Fruit fly (Drosophila melanogaster): ENCODE results near the gene CG1116.
A peak's percentile ranks its signal among the peaks of the same experiment; 100 is the strongest.

CG1116 gene

DNA sequence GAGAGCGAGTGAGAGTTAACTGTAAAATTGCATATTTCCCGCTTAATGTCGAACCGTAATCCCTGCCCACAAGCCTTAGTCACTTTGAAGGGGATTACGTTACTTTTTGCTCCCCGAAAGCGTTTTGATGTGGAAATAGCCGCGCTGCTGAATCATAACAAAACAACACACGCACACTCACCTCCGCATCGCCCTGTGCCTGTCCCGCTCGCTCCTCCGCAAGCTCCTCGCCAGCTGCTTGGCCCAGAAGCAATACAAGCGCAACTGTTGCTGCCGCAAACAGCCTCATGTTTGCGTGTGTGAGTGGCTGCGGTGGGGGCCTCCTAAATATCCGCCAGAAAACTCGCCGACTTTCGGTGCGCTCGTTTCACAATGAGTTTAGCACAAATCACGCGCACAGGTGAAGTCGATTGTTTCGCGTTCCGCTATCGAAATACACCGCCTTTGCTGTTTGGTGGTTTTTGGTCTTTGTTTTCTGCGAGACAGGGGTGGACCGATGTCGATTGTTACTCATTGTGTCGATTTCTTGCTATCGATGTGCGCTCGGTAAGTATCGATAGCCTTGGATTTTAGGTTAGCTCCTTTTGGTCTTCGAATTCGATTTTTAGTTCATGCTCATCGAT lies 31.9 kb downstream of the CG1116 start, which contains the start of gene CtsF (continued):
- TF ChIP-seq cato (GFP tag; optimal IDR thresholded peaks at IDR 0.05; ENCODE audit: borderline replicate concordance) = no peak
- TF ChIP-seq CG6272 (GFP tag; IDR thresholded peaks at IDR 0.05) = no peak
- no peak for TF ChIP-seq H2.0 (GFP tag; IDR thresholded peaks at IDR 0.05)
- 0 out of 2 replicates have a peak, but pooled peaks have one; percentile 45 for TF ChIP-seq vvl (GFP tag; IDR thresholded peaks at IDR 0.05)
- no peak for TF ChIP-seq repo (GFP tag; optimal IDR thresholded peaks at IDR 0.05)
- TF ChIP-seq PHDP (tag; optimal IDR thresholded peaks at IDR 0.05) = no peak
- no peak for TF ChIP-seq Tbp (GFP tag; optimal IDR thresholded peaks at IDR 0.05)
- no peak for TF ChIP-seq B-H2 (GFP tag; optimal IDR thresholded peaks at IDR 0.05)
- no peak for TF ChIP-seq Side (GFP tag; optimal IDR thresholded peaks at IDR 0.05)
- TF ChIP-seq CG10959 (GFP tag; IDR thresholded peaks at IDR 0.05) = no peak
- TF ChIP-seq CG18599 (GFP tag; optimal IDR thresholded peaks at IDR 0.05) = peak; percentile 55
- TF ChIP-seq CG1024 (GFP tag; IDR thresholded peaks at IDR 0.05) = no peak
- peak; percentile 30 for TF ChIP-seq tap (tag; optimal IDR thresholded peaks at IDR 0.05)
- peak; percentile 43; the same call in 1 of the 2 replicates for TF ChIP-seq Atf6 (GFP tag; IDR thresholded peaks at IDR 0.05)
- TF ChIP-seq CG6175 (GFP tag; IDR thresholded peaks at IDR 0.05) = peak; percentile 75; the same call in 1 of the 3 replicates
- no peak for TF ChIP-seq CG17612 (GFP tag; IDR thresholded peaks at IDR 0.05)
- no peak for TF ChIP-seq dan (GFP tag; IDR thresholded peaks at IDR 0.05)
- no peak for TF ChIP-seq Lim3 (GFP tag; IDR thresholded peaks at IDR 0.05)
- TF ChIP-seq Dek (tag; optimal IDR thresholded peaks at IDR 0.05) = no peak
- TF ChIP-seq inv (GFP tag; IDR thresholded peaks at IDR 0.05; ENCODE audit: partially characterized antibody) = peak; percentile 98
- TF ChIP-seq CG6765 (GFP tag; optimal IDR thresholded peaks at IDR 0.05) = peak; percentile 7
- no peak for TF ChIP-seq h (optimal IDR thresholded peaks at IDR 0.05)
- peak; percentile 71 for TF ChIP-seq D (optimal IDR thresholded peaks at IDR 0.05)
- TF ChIP-seq D (GFP tag; optimal IDR thresholded peaks at IDR 0.05) = no peak
- no peak for TF ChIP-seq CG30431 (GFP tag; optimal IDR thresholded peaks at IDR 0.05)
- peak; percentile 28 for TF ChIP-seq CG11398 (GFP tag; optimal IDR thresholded peaks at IDR 0.05)
- TF ChIP-seq Dll (GFP tag; IDR thresholded peaks at IDR 0.05; ENCODE audit: partially characterized antibody) = peak; percentile 98
- TF ChIP-seq CG1792 (GFP tag; optimal IDR thresholded peaks at IDR 0.05) = peak; percentile 12
- no peak for TF ChIP-seq GATAe (GFP tag; conservative IDR thresholded peaks at IDR 0.05)
- peak; percentile 0 for TF ChIP-seq p53 (GFP tag; optimal IDR thresholded peaks at IDR 0.05)
- peak; percentile 93 for TF ChIP-seq CG8478 (optimal IDR thresholded peaks at IDR 0.05)
- no peak for TF ChIP-seq CG12071 (GFP tag; optimal IDR thresholded peaks at IDR 0.05)
- 0 out of 3 replicates have a peak, but pooled peaks have one; percentile 17 for TF ChIP-seq Mrtf (GFP tag; IDR thresholded peaks at IDR 0.05)
- no peak for TF ChIP-seq fu2 (GFP tag; optimal IDR thresholded peaks at IDR 0.05)
- TF ChIP-seq Gsc (GFP tag; IDR thresholded peaks at IDR 0.05) = no peak
- TF ChIP-seq pfk (GFP tag; optimal IDR thresholded peaks at IDR 0.05) = no peak
- TF ChIP-seq Xrp1 (GFP tag; IDR thresholded peaks at IDR 0.05) = no peak
- peak; percentile 32 for TF ChIP-seq CG4282 (GFP tag; optimal IDR thresholded peaks at IDR 0.05)
- peak; percentile 99 for TF ChIP-seq CG13287 (GFP tag; IDR thresholded peaks at IDR 0.05; ENCODE audit: partially characterized antibody)
- no peak for TF ChIP-seq btn (GFP tag; optimal IDR thresholded peaks at IDR 0.05)
- peak; percentile 48 for TF ChIP-seq Hand (GFP tag; optimal IDR thresholded peaks at IDR 0.05)
- TF ChIP-seq CG7928 (GFP tag; optimal IDR thresholded peaks at IDR 0.05) = no peak
- no peak for TF ChIP-seq Optix (GFP tag; IDR thresholded peaks at IDR 0.05)
- peak; percentile 62 for TF ChIP-seq CG10321 (GFP tag; IDR thresholded peaks at IDR 0.05)
- TF ChIP-seq Jarid2 (GFP tag; optimal IDR thresholded peaks at IDR 0.05) = peak; percentile 61
- no peak for TF ChIP-seq tll (GFP tag; optimal IDR thresholded peaks at IDR 0.05)
- TF ChIP-seq eyg (GFP tag; optimal IDR thresholded peaks at IDR 0.05) = no peak
- TF ChIP-seq CG43689 (GFP tag; IDR thresholded peaks at IDR 0.05) = no peak
- TF ChIP-seq CG14014 (GFP tag; IDR thresholded peaks at IDR 0.05) = no peak
- TF ChIP-seq dpn (GFP tag; optimal IDR thresholded peaks at IDR 0.05) = peak; percentile 20 to 25
- no peak for TF ChIP-seq ab (GFP tag; optimal IDR thresholded peaks at IDR 0.05)
- TF ChIP-seq MTF-1 (GFP tag; optimal IDR thresholded peaks at IDR 0.05; ENCODE audit: borderline replicate concordance) = no peak
